Worm (Caenorhabditis elegans) whole organism, late embryonic: Measurements from ENCODE around the gene R02F11.11.

ENCODE experiments used
- ceh-30 ChIP-seq: fragments of 150-350 bp; optimal IDR thresholded peaks from 2 replicates; lab custom pipeline; 2014; ENCODE audit warnings: missing biosample characterization, missing genetic modification characterization
- ceh-31 ChIP-seq: sonication (generic microtip); optimal IDR thresholded peaks from 2 replicates; lab custom pipeline; 2016; ENCODE audit warnings: missing genetic modification characterization, missing compliant biosample characterization
- ceh-9 ChIP-seq: sonication (generic microtip); optimal IDR thresholded peaks from 2 replicates; lab custom pipeline; 2016; ENCODE audit warnings: mild to moderate bottlenecking, missing genetic modification characterization, inconsistent platforms, missing compliant biosample characterization
- dmd-4 ChIP-seq: sonication (generic microtip); optimal IDR thresholded peaks from 2 replicates; lab custom pipeline; 2016; ENCODE audit warnings: borderline replicate concordance, missing genetic modification characterization, missing compliant biosample characterization
- elt-4 ChIP-seq: sonication (generic microtip); optimal IDR thresholded peaks from 2 replicates; lab custom pipeline; 2016; ENCODE audit warnings: missing genetic modification characterization, missing compliant biosample characterization
- fkh-10 ChIP-seq: fragments of 150-350 bp; optimal IDR thresholded peaks from 2 replicates; lab custom pipeline; 2014; ENCODE audit warnings: missing biosample characterization, missing genetic modification reagents, missing genetic modification characterization
- fkh-6 ChIP-seq: sonication (generic microtip); optimal IDR thresholded peaks from 2 replicates; lab custom pipeline; 2016; ENCODE audit warnings: missing genetic modification characterization, missing compliant biosample characterization
- hlh-30 ChIP-seq: sonication (generic microtip); optimal IDR thresholded peaks from 2 replicates; lab custom pipeline; 2017; ENCODE audit warnings: antibody characterized with exemption, missing genetic modification characterization, missing compliant biosample characterization; ENCODE audit not compliant: insufficient read depth
- hlh-6 ChIP-seq: sonication (generic microtip); optimal IDR thresholded peaks from 2 replicates; lab custom pipeline; 2016; ENCODE audit warnings: missing genotype, missing genetic modification characterization, missing compliant biosample characterization
- pha-4 ChIP-seq: fragments of 150-350 bp; optimal IDR thresholded peaks from 2 replicates; lab custom pipeline; 2018; ENCODE audit warnings: missing biosample characterization, missing genetic modification reagents, missing genetic modification characterization
- pqm-1 ChIP-seq: sonication (generic microtip); optimal IDR thresholded peaks from 2 replicates; lab custom pipeline; 2016; ENCODE audit warnings: missing genetic modification characterization, missing compliant biosample characterization
- tbx-7 ChIP-seq: sonication (generic microtip); optimal IDR thresholded peaks from 2 replicates; lab custom pipeline; 2016; ENCODE audit warnings: missing genotype, missing genetic modification characterization, missing compliant biosample characterization
- ttx-3 ChIP-seq: sonication (generic microtip); optimal IDR thresholded peaks from 2 replicates; lab custom pipeline; 2016; ENCODE audit warnings: missing genetic modification reagents, missing genetic modification characterization, missing compliant biosample characterization

- TF ChIP-seq hlh-30 (tag; lab: Kevin White, UChicago) (no peak), elt-4 (no peak), tbx-7 (tag; lab: Kevin White, UChicago) (no peak), hlh-6 (tag; lab: Kevin White, UChicago) (no peak), ceh-31 (tag; lab: Kevin White, UChicago) (no peak), fkh-10 (GFP tag; lab: Kevin White, UChicago) (no peak), ceh-30 (tag; lab: Kevin White, UChicago) (no peak), fkh-6 (tag; lab: Kevin White, UChicago) (no peak), pha-4 (tag; lab: Kevin White, UChicago) (no peak), dmd-4 (tag; lab: Kevin White, UChicago) (no peak), pqm-1 (tag; lab: Kevin White, UChicago) (no peak), ceh-9 (tag; lab: Kevin White, UChicago) (no peak), ttx-3 (tag; lab: Kevin White, UChicago) (no peak)
Measured at ce11 chrV:4754123-4754522, 37.5 kb upstream of the R02F11.11 start, which contains the start of gene hil-4.
